Worm (Caenorhabditis elegans) whole organism, L4 larva: Measurements from ENCODE around the gene Y22D7AL.11.
A peak's percentile ranks its signal among the peaks of the same experiment; 100 is the strongest.

Source experiments
- D1046.2 ChIP-seq: fragments of 200-800 bp; sonication (Bioruptor generic); IDR thresholded peaks from 2 replicates; pipeline ENCODE4 v1.3.6; 2022; ENCODE audit warnings: missing genetic modification characterization, missing compliant biosample characterization
- F10B5.3 ChIP-seq: sonication (generic microtip); optimal IDR thresholded peaks from 2 replicates; lab custom pipeline; 2016; ENCODE audit warnings: mild to moderate bottlenecking, missing genetic modification characterization, missing compliant biosample characterization
- F37D6.2 ChIP-seq: sonication (generic microtip); optimal IDR thresholded peaks from 2 replicates; lab custom pipeline; 2016; ENCODE audit warnings: mild to moderate bottlenecking, missing genetic modification characterization, missing compliant biosample characterization
- F44E2.7 ChIP-seq: fragments of 200-800 bp; sonication (Bioruptor generic); IDR thresholded peaks from 2 replicates; pipeline ENCODE4 v2.1.2; 2022; ENCODE audit warnings: missing genetic modification characterization, missing compliant biosample characterization
- Y75B8A.6 ChIP-seq: fragments of 200-800 bp; sonication (Bioruptor generic); IDR thresholded peaks from 2 replicates; pipeline ENCODE4 v1.3.6; 2022; ENCODE audit warnings: missing genetic modification reagents, missing genetic modification characterization, missing compliant biosample characterization
- ZK337.2 ChIP-seq: fragments of 200-800 bp; sonication (Bioruptor generic); IDR thresholded peaks from 2 replicates; pipeline ENCODE4 v1.3.6; 2022; ENCODE audit warnings: missing genetic modification reagents, missing genetic modification characterization, missing compliant biosample characterization
- aha-1 ChIP-seq: fragments of 150-350 bp; peaks from one replicate; lab custom pipeline; 2014; ENCODE audit warnings: missing biosample characterization, missing genetic modification characterization
- aly-2 ChIP-seq: sonication (generic microtip); optimal IDR thresholded peaks from 2 replicates; lab custom pipeline; 2018; ENCODE audit warnings: missing biosample characterization, missing genetic modification characterization
- ceh-28 ChIP-seq: fragments of 150-350 bp; optimal IDR thresholded peaks from 2 replicates; lab custom pipeline; 2014; ENCODE audit warnings: missing biosample characterization, missing genetic modification reagents, missing genetic modification characterization
- ceh-44 ChIP-seq: fragments of 200-800 bp; sonication (Bioruptor generic); IDR thresholded peaks from 2 replicates; pipeline ENCODE4 v1.3.6; 2022; ENCODE audit warnings: missing genetic modification reagents, missing genetic modification characterization, missing compliant biosample characterization
- ceh-62 ChIP-seq: sonication (generic microtip); optimal IDR thresholded peaks from 2 replicates; lab custom pipeline; 2017; ENCODE audit warnings: missing biosample characterization, missing genetic modification characterization
- ceh-82 ChIP-seq: sonication (generic microtip); optimal IDR thresholded peaks from 2 replicates; lab custom pipeline; 2017; ENCODE audit warnings: missing biosample characterization, missing genetic modification characterization
- cey-2 ChIP-seq: sonication (generic microtip); optimal IDR thresholded peaks from 3 replicates; lab custom pipeline; 2017; ENCODE audit warnings: missing genetic modification characterization, mild to moderate bottlenecking, missing compliant biosample characterization, antibody characterized with exemption, borderline replicate concordance; ENCODE audit not compliant: insufficient read depth
- daf-19 ChIP-seq: fragments of 200-800 bp; sonication (Bioruptor generic); conservative IDR thresholded peaks from 2 replicates; pipeline ENCODE4 v1.3.6; 2022; ENCODE audit warnings: missing genetic modification characterization, missing compliant biosample characterization
- dmd-6 ChIP-seq: fragments of 200-800 bp; sonication (Bioruptor generic); IDR thresholded peaks from 2 replicates; pipeline ENCODE4 v1.3.6; 2022; ENCODE audit warnings: missing genetic modification reagents, missing genetic modification characterization, missing compliant biosample characterization
- dpl-1 ChIP-seq: fragments of 150-350 bp; optimal IDR thresholded peaks from 2 replicates; lab custom pipeline; 2014; ENCODE audit warnings: missing biosample characterization, missing genetic modification reagents, missing genetic modification characterization
- fos-1 ChIP-seq: fragments of 150-350 bp; optimal IDR thresholded peaks from 2 replicates; lab custom pipeline; 2014; ENCODE audit warnings: missing biosample characterization, missing genetic modification characterization
- hlh-30 ChIP-seq: sonication (generic microtip); optimal IDR thresholded peaks from 2 replicates; lab custom pipeline; 2017; ENCODE audit warnings: antibody characterized with exemption, mild to moderate bottlenecking, missing genetic modification characterization, missing compliant biosample characterization; ENCODE audit not compliant: insufficient read depth
- lin-15B ChIP-seq: fragments of 150-350 bp; sonication (generic microtip); optimal IDR thresholded peaks from 3 replicates; lab custom pipeline; 2014; ENCODE audit warnings: missing biosample characterization, missing genetic modification characterization
- lin-29 ChIP-seq: fragments of 200-800 bp; sonication (Bioruptor generic); IDR thresholded peaks from 2 replicates; pipeline ENCODE4 v1.3.6; 2022; ENCODE audit warnings: missing genetic modification reagents, missing genetic modification characterization, missing compliant biosample characterization
- lin-38 ChIP-seq: fragments of 200-800 bp; sonication (Bioruptor generic); IDR thresholded peaks from 2 replicates; pipeline ENCODE4 v1.3.6; 2022; ENCODE audit warnings: missing genetic modification reagents, missing genetic modification characterization, missing compliant biosample characterization
- lir-3 ChIP-seq: sonication (generic microtip); optimal IDR thresholded peaks from 2 replicates; lab custom pipeline; 2016; ENCODE audit warnings: mild to moderate bottlenecking, missing genetic modification characterization, missing compliant biosample characterization
- madf-5 ChIP-seq, 2 experiments: fragments of 200-800 bp; sonication (Bioruptor generic); IDR thresholded peaks; 2 replicates each; pipeline ENCODE4 v1.3.6; 2022; ENCODE audit warnings: missing compliant biosample characterization in 2 of 2, missing genetic modification characterization in 2 of 2
- mdl-1 ChIP-seq, 2 experiments: fragments of 150-350 bp in 1 of 2; sonication (generic microtip) in 1 of 2; optimal IDR thresholded peaks; 2 replicates each; lab custom pipeline; 2014 to 2017; ENCODE audit warnings: missing biosample characterization in 2 of 2, missing genetic modification characterization in 2 of 2
- mep-1 ChIP-seq: fragments of 150-350 bp; sonication (generic microtip); optimal IDR thresholded peaks from 3 replicates; lab custom pipeline; 2014; ENCODE audit warnings: missing biosample characterization, missing genetic modification characterization
- mxl-3 ChIP-seq: fragments of 200-800 bp; sonication (Bioruptor generic); optimal IDR thresholded peaks from 2 replicates; lab custom pipeline; 2018; ENCODE audit warnings: mild to moderate bottlenecking, missing genetic modification characterization, missing compliant biosample characterization
- nhr-111 ChIP-seq: fragments of 200-800 bp; sonication (Bioruptor generic); optimal IDR thresholded peaks from 2 replicates; lab custom pipeline; 2018; ENCODE audit warnings: mild to moderate bottlenecking, missing genetic modification characterization, missing compliant biosample characterization
- nhr-28 ChIP-seq: fragments of 150-350 bp; optimal IDR thresholded peaks from 2 replicates; lab custom pipeline; 2014; ENCODE audit warnings: missing biosample characterization, missing genetic modification characterization
- nhr-41 ChIP-seq: fragments of 200-800 bp; sonication (Bioruptor generic); IDR thresholded peaks from 2 replicates; pipeline ENCODE4 v1.3.6; 2022; ENCODE audit warnings: missing genetic modification reagents, missing genetic modification characterization, missing compliant biosample characterization
- nhr-77 ChIP-seq: fragments of 150-350 bp; optimal IDR thresholded peaks from 2 replicates; lab custom pipeline; 2014; ENCODE audit warnings: missing biosample characterization, missing genetic modification characterization
- pha-4 ChIP-seq, 2 experiments: fragments of 150-350 bp in 1 of 2; fragments of 200-800 bp in 1 of 2; sonication (Bioruptor generic) in 1 of 2; IDR thresholded peaks in 1 of 2; optimal IDR thresholded peaks in 1 of 2; 2 replicates each; pipeline versions ENCODE4 v1.3.6 to Lab custom; 2014 to 2022; ENCODE audit warnings: missing genetic modification characterization in 2 of 2, missing genetic modification reagents in 2 of 2, missing biosample characterization in 1 of 2, missing compliant biosample characterization in 1 of 2
- php-3 ChIP-seq: fragments of 200-800 bp; sonication (Bioruptor generic); IDR thresholded peaks from 2 replicates; pipeline ENCODE4 v1.3.6; 2022; ENCODE audit warnings: missing genetic modification reagents, missing genetic modification characterization, missing compliant biosample characterization
- rbr-2 ChIP-seq: sonication (generic microtip); optimal IDR thresholded peaks from 2 replicates; lab custom pipeline; 2016; ENCODE audit warnings: missing genotype, missing genetic modification characterization, missing compliant biosample characterization
- set-16 ChIP-seq: fragments of 200-800 bp; sonication (Bioruptor generic); IDR thresholded peaks from 2 replicates; pipeline ENCODE4 v1.3.6; 2022; ENCODE audit warnings: missing genetic modification reagents, missing genetic modification characterization, missing compliant biosample characterization
- skn-1 ChIP-seq: fragments of 150-350 bp; optimal IDR thresholded peaks from 2 replicates; lab custom pipeline; 2014; ENCODE audit warnings: missing biosample characterization, missing genetic modification characterization
- spr-1 ChIP-seq: sonication (generic microtip); optimal IDR thresholded peaks from 2 replicates; lab custom pipeline; 2016; ENCODE audit warnings: mild to moderate bottlenecking, missing genetic modification characterization, missing compliant biosample characterization
- spr-3 ChIP-seq: fragments of 200-800 bp; sonication (Bioruptor generic); optimal IDR thresholded peaks from 2 replicates; lab custom pipeline; 2018; ENCODE audit warnings: mild to moderate bottlenecking, missing genetic modification characterization, missing compliant biosample characterization
- unc-62 ChIP-seq, 3 experiments: fragments of 150-350 bp in 1 of 3; sonication (generic microtip); optimal IDR thresholded peaks in 2 of 3; peaks in 1 of 3; 1 replicate in 1 of 3; 2 replicates in 2 of 3; lab custom pipeline; 2014 to 2017; ENCODE audit warnings: missing biosample characterization in 3 of 3, missing genetic modification characterization in 3 of 3, missing genetic modification reagents in 3 of 3, missing genotype in 1 of 3
- zfp-3 ChIP-seq: fragments of 200-800 bp; sonication (Bioruptor generic); conservative IDR thresholded peaks from 2 replicates; pipeline ENCODE4 v1.3.6; 2022; ENCODE audit warnings: missing genetic modification reagents, missing genetic modification characterization, missing compliant biosample characterization
- zip-11 ChIP-seq: fragments of 200-800 bp; sonication (Bioruptor generic); IDR thresholded peaks from 2 replicates; pipeline ENCODE4 v1.3.6; 2022; ENCODE audit warnings: missing genetic modification characterization, missing compliant biosample characterization
- zip-2 ChIP-seq: fragments of 150-350 bp; optimal IDR thresholded peaks from 2 replicates; lab custom pipeline; 2014; ENCODE audit warnings: missing biosample characterization, missing genetic modification characterization
- ztf-7 ChIP-seq: fragments of 150-350 bp; optimal IDR thresholded peaks from 2 replicates; lab custom pipeline; 2014; ENCODE audit warnings: missing biosample characterization, missing genetic modification characterization

Y22D7AL.11 gene

ce11 chrIII:1613933-1614332, 20.2 kb downstream of the Y22D7AL.11 start, which contains the start of gene Y22D7AL.9:
Y22D7AL.9 (minus strand) TSS chrIII:1614033.
- TF ChIP-seq pha-4 (GFP tag; IDR thresholded peaks at IDR 0.05; lab: Robert Waterston, UW) (no peak), pha-4 (tag; optimal IDR thresholded peaks at IDR 0.05; lab: Kevin White, UChicago) (no peak), spr-1 (tag; lab: Kevin White, UChicago) (no peak), skn-1 (tag; lab: Kevin White, UChicago) (no peak), zfp-3 (GFP tag; lab: Robert Waterston, UW) (no peak), nhr-77 (tag; lab: Kevin White, UChicago) (no peak), lin-29 (GFP tag; lab: Robert Waterston, UW) (no peak), mxl-3 (no peak), F10B5.3 (no peak), zip-2 (tag; lab: Kevin White, UChicago) (no peak), nhr-111 (no peak), mdl-1 (tag; optimal IDR thresholded peaks at IDR 0.05; lab: Kevin White, UChicago) (no peak), F37D6.2 (tag; lab: Kevin White, UChicago) (no peak), php-3 (GFP tag; lab: Robert Waterston, UW) (no peak), zip-11 (GFP tag; lab: Robert Waterston, UW) (no peak)
- TF ChIP-seq, all 104 proteins: peak for 0

- TF ChIP-seq pha-4 (GFP tag; IDR thresholded peaks at IDR 0.05; lab: Robert Waterston, UW): no peak
- TF ChIP-seq pha-4 (tag; optimal IDR thresholded peaks at IDR 0.05; lab: Kevin White, UChicago): no peak
- TF ChIP-seq daf-19 (GFP tag; lab: Robert Waterston, UW): no peak
- TF ChIP-seq D1046.2: no peak
- no peak for TF ChIP-seq mep-1
- no peak for TF ChIP-seq ceh-44
- peak; percentile 98 for TF ChIP-seq ceh-28
- TF ChIP-seq lir-3 (tag; lab: Kevin White, UChicago): no peak
- no peak for TF ChIP-seq fos-1 (tag; lab: Kevin White, UChicago)
- TF ChIP-seq unc-62 (GFP tag; optimal IDR thresholded peaks at IDR 0.05 in 1 of 2; lab: Kevin White, UChicago): peak in 1 of 2 experiments; percentile 10
- no peak for TF ChIP-seq unc-62 (tag; optimal IDR thresholded peaks at IDR 0.05; lab: Kevin White, UChicago)
- TF ChIP-seq zip-2 (tag; lab: Kevin White, UChicago): no peak
- no peak for TF ChIP-seq nhr-41
- peak; percentile 76 for TF ChIP-seq set-16 (GFP tag; lab: Robert Waterston, UW)
- TF ChIP-seq ceh-62 (tag; lab: Kevin White, UChicago): no peak
- TF ChIP-seq lin-29 (GFP tag; lab: Robert Waterston, UW): no peak
- TF ChIP-seq hlh-30 (tag; lab: Kevin White, UChicago): no peak
- TF ChIP-seq rbr-2 (tag; lab: Kevin White, UChicago): no peak
Observed at ce11 chrIII:1612974-1613568, 21.1 kb downstream of the Y22D7AL.11 start.

- peak; percentile 54 for TF ChIP-seq ceh-28
- TF ChIP-seq dpl-1 (GFP tag; lab: Kevin White, UChicago): no peak
Observed at ce11 chrIII:1610938-1611337, 23.2 kb downstream of the Y22D7AL.11 start.

ce11 chrIII:1607659-1608058, 26.5 kb downstream of the Y22D7AL.11 start:
- peak; percentile 85 for TF ChIP-seq ceh-28
- TF ChIP-seq ztf-7 (tag; lab: Kevin White, UChicago): no peak

ce11 chrIII:1604514-1604976, 29.6 kb downstream of the Y22D7AL.11 start, which contains the start of gene Y22D7AL.6:
Y22D7AL.6 (plus strand) TSS chrIII:1604926.
- TF ChIP-seq unc-62 (GFP tag; optimal IDR thresholded peaks at IDR 0.05 in 1 of 2; lab: Kevin White, UChicago): no peak
- no peak for TF ChIP-seq unc-62 (tag; optimal IDR thresholded peaks at IDR 0.05; lab: Kevin White, UChicago)
- TF ChIP-seq rbr-2 (tag; lab: Kevin White, UChicago): peak; percentile 50
- TF ChIP-seq Y75B8A.6 (GFP tag; lab: Robert Waterston, UW): no peak
- TF ChIP-seq aly-2: no peak
- TF ChIP-seq F44E2.7 (GFP tag; lab: Robert Waterston, UW): 0 out of 2 replicates have a peak, but pooled peaks have one; percentile 85
- no peak for TF ChIP-seq ceh-82 (tag; lab: Kevin White, UChicago)
- TF ChIP-seq dmd-6 (GFP tag; lab: Robert Waterston, UW): peak; percentile 61
- peak; percentile 92 for TF ChIP-seq aha-1
- TF ChIP-seq lin-29 (GFP tag; lab: Robert Waterston, UW): 0 out of 2 replicates have a peak, but pooled peaks have one; percentile 48
- TF ChIP-seq nhr-28 (tag; lab: Kevin White, UChicago): no peak
- peak; percentile 52 for TF ChIP-seq F37D6.2 (tag; lab: Kevin White, UChicago)
- TF ChIP-seq lin-15B: no peak
- TF ChIP-seq ZK337.2 (GFP tag; lab: Robert Waterston, UW): no peak
- no peak for TF ChIP-seq cey-2
- TF ChIP-seq madf-5 (GFP tag; IDR thresholded peaks at IDR 0.05; lab: Robert Waterston, UW): peak; percentile 30 to 87; a peak in 1 of 4 replicates
- TF ChIP-seq lin-38: peak; percentile 83
- TF ChIP-seq zip-11 (GFP tag; lab: Robert Waterston, UW): no peak
- peak; percentile 79 for TF ChIP-seq spr-3 (GFP tag; lab: Kevin White, UChicago)
